Comparison of ENCODE assay signal across 1 fruit fly cellular context in genomic region chr3L:9430608-9430952, dm6.
TF ChIP-seq lines count a peak whose summit lies in the region.

No protein-coding gene starts in this region.

TF ChIP-seq in whole organism, embryonic, 481 proteins besides CTCF, POLR2A, EP300 and RAD21 (continued from another document):
- TF ChIP-seq Atf6 (GFP tag; IDR thresholded peaks at IDR 0.05; lab: Robert Waterston, UW): 0 out of 2 replicates have a peak, but pooled peaks have one; percentile 16
- 0 out of 3 replicates have a peak, but pooled peaks have one; percentile 48 for TF ChIP-seq HLH4C (GFP tag; IDR thresholded peaks at IDR 0.05; lab: Robert Waterston, UW; ENCODE audit: partially characterized antibody)
- no peak for TF ChIP-seq Dek (tag; optimal IDR thresholded peaks at IDR 0.05; lab: Kevin White, UChicago)
- TF ChIP-seq Lpt (GFP tag; optimal IDR thresholded peaks at IDR 0.05; lab: Kevin White, UChicago): no peak
- no peak for TF ChIP-seq ase (GFP tag; IDR thresholded peaks at IDR 0.05; lab: Robert Waterston, UW)
- no peak for TF ChIP-seq tgo (GFP tag; IDR thresholded peaks at IDR 0.05; lab: Robert Waterston, UW)
- TF ChIP-seq crp (GFP tag; optimal IDR thresholded peaks at IDR 0.05; lab: Kevin White, UChicago): no peak
- TF ChIP-seq Opbp (GFP tag; IDR thresholded peaks at IDR 0.05; lab: Robert Waterston, UW; ENCODE audit: partially characterized antibody): no peak
- no peak for TF ChIP-seq Dbx (GFP tag; IDR thresholded peaks at IDR 0.05; lab: Robert Waterston, UW)
- 0 out of 2 replicates have a peak, but pooled peaks have one; percentile 5 for TF ChIP-seq tna (GFP tag; IDR thresholded peaks at IDR 0.05; lab: Robert Waterston, UW; ENCODE audit: partially characterized antibody)
- no peak for TF ChIP-seq CG10462 (GFP tag; optimal IDR thresholded peaks at IDR 0.05; lab: Kevin White, UChicago)
- TF ChIP-seq CG30431 (GFP tag; optimal IDR thresholded peaks at IDR 0.05; lab: Kevin White, UChicago): no peak
- TF ChIP-seq Trl (optimal IDR thresholded peaks at IDR 0.05; lab: Kevin White, UChicago): no peak
- TF ChIP-seq Trl (GFP tag; optimal IDR thresholded peaks at IDR 0.05; lab: Kevin White, UChicago): no peak
- no peak for TF ChIP-seq tll (GFP tag; optimal IDR thresholded peaks at IDR 0.05; lab: Kevin White, UChicago)
- no peak for TF ChIP-seq org-1 (GFP tag; optimal IDR thresholded peaks at IDR 0.05; lab: Kevin White, UChicago)
- no peak for TF ChIP-seq CG10267 (tag; optimal IDR thresholded peaks at IDR 0.05; lab: Kevin White, UChicago)
- TF ChIP-seq Hr51 (GFP tag; optimal IDR thresholded peaks at IDR 0.05; lab: Kevin White, UChicago): no peak
- no peak for TF ChIP-seq HLH3B (GFP tag; IDR thresholded peaks at IDR 0.05; lab: Robert Waterston, UW)
- no peak for TF ChIP-seq fd102C (GFP tag; optimal IDR thresholded peaks at IDR 0.05; lab: Kevin White, UChicago)
- no peak for TF ChIP-seq crol (GFP tag; IDR thresholded peaks at IDR 0.05; lab: Robert Waterston, UW)
- no peak for TF ChIP-seq tin (GFP tag; optimal IDR thresholded peaks at IDR 0.05; lab: Kevin White, UChicago)
- no peak for TF ChIP-seq sima (GFP tag; optimal IDR thresholded peaks at IDR 0.05; lab: Kevin White, UChicago)
- no peak for TF ChIP-seq yki (optimal IDR thresholded peaks at IDR 0.05; lab: Kevin White, UChicago)
